Worm (Caenorhabditis elegans): ENCODE data around the gene irg-8.

DNA sequence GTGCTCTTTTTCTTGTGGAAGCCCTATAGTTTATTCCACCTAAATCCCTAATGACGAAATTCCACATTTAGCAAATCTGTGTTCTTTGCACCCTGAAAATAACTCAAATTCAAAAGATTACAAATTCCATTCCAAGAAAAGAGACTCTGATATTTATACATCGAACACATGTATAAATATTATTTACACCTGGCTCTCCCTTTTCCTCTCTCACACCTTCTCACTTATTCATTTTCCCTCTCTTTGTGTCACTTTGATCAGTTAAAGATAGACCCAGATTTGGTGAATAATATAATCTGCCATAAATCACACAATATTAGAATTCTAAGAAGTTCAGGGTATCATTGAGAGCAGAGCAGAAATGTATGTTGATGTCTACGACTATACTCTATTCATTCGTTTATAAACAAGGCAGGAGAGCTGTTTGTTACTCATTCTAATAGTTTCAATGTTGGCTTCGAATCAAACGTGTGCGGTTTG lies 25.3 kb downstream of the irg-8 start, which contains the start of gene nhr-254:
- TF ChIP-seq ZK546.5 (tag; optimal IDR thresholded peaks at IDR 0.05) (no peak), ceh-28 (tag; optimal IDR thresholded peaks at IDR 0.05) (no peak)
